Worm (Caenorhabditis elegans) whole organism, L4 larva: ENCODE results near the gene K05B2.2.

Experiments used
- fkh-10 ChIP-seq: fragments of 150-350 bp; optimal IDR thresholded peaks from 2 replicates; lab custom pipeline; 2014; ENCODE audit warnings: missing biosample characterization, missing genetic modification reagents, missing genetic modification characterization
- nhr-102 ChIP-seq: sonication (generic microtip); optimal IDR thresholded peaks from 2 replicates; lab custom pipeline; 2016; ENCODE audit warnings: mild to moderate bottlenecking, missing genetic modification characterization, moderate library complexity, missing compliant biosample characterization
- nhr-237 ChIP-seq: sonication (generic microtip); optimal IDR thresholded peaks from 2 replicates; lab custom pipeline; 2017; ENCODE audit warnings: missing biosample characterization, missing genetic modification characterization

DNA sequence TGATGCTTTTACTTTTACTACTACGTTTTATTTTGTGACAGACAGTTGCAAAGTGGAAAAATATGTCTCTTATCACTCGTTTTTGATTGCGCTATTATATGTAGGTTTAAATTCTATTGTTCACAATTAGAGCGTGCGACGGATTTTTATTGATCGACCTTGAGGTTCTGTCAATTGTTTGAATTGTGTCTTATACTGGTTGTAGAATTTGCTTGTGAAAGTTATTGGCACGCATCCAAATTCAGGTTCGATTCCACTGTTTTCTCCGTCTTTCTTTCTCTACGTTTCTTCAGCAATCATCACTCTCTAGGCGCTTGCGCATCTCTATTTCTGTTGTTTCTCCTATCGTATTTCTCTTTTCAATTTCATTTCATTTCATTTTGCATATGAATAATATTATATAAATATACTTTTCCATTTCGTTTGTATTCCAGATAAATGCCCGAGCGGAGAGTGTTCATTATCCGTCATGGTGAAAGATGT, 12.2 kb upstream of the K05B2.2 start, which contains the start of gene T07F12.1:
- TF ChIP-seq nhr-237 (tag; lab: Kevin White, UChicago) (no peak), fkh-10 (GFP tag; lab: Kevin White, UChicago) (no peak), nhr-102 (tag; lab: Kevin White, UChicago) (no peak)
